Fruit fly (Drosophila melanogaster): ENCODE data around the gene Cat.

- no peak for TF ChIP-seq CG32121 (GFP tag; IDR thresholded peaks at IDR 0.05)
- no peak for TF ChIP-seq EcR (GFP tag; optimal IDR thresholded peaks at IDR 0.05)
- TF ChIP-seq CG12605 (GFP tag; IDR thresholded peaks at IDR 0.05): no peak
- no peak for TF ChIP-seq fd96Ca (GFP tag; IDR thresholded peaks at IDR 0.05)
- TF ChIP-seq Snoo (tag; optimal IDR thresholded peaks at IDR 0.05): no peak
- TF ChIP-seq CG13204 (GFP tag; optimal IDR thresholded peaks at IDR 0.05): no peak
- no peak for TF ChIP-seq Pif1B (GFP tag; optimal IDR thresholded peaks at IDR 0.05)
- no peak for TF ChIP-seq gl (tag; optimal IDR thresholded peaks at IDR 0.05)
- TF ChIP-seq CG9948 (tag; optimal IDR thresholded peaks at IDR 0.05): no peak
- TF ChIP-seq CG8159 (tag; optimal IDR thresholded peaks at IDR 0.05): no peak
- TF ChIP-seq CG17806 (tag; optimal IDR thresholded peaks at IDR 0.05): no peak
- TF ChIP-seq CG34367 (tag; optimal IDR thresholded peaks at IDR 0.05): no peak
- no peak for TF ChIP-seq D1 (tag; optimal IDR thresholded peaks at IDR 0.05)
These were observed 6.2 kb upstream of the Cat start for dm6 chr3L:18816176-18816575.
